Worm (Caenorhabditis elegans) whole organism, L4 larva: ENCODE results near the gene R02E12.4.

ENCODE experiments used
- F44E2.7 ChIP-seq: fragments of 200-800 bp; sonication (Bioruptor generic); IDR thresholded peaks from 2 replicates; pipeline ENCODE4 v2.1.2; 2022; ENCODE audit warnings: missing genetic modification characterization, missing compliant biosample characterization
- T26A8.4 ChIP-seq: fragments of 200-800 bp; sonication (Bioruptor generic); IDR thresholded peaks from 2 replicates; pipeline ENCODE4 v1.3.6; 2022; ENCODE audit warnings: missing genetic modification characterization, missing compliant biosample characterization
- Y105C5A.15 ChIP-seq: fragments of 200-800 bp; sonication (Bioruptor generic); IDR thresholded peaks from 2 replicates; pipeline ENCODE4 v1.3.6; 2022; ENCODE audit warnings: missing genetic modification characterization, missing compliant biosample characterization
- aha-1 ChIP-seq: fragments of 150-350 bp; peaks from one replicate; lab custom pipeline; 2014; ENCODE audit warnings: missing biosample characterization, missing genetic modification characterization
- aly-2 ChIP-seq: sonication (generic microtip); optimal IDR thresholded peaks from 2 replicates; lab custom pipeline; 2018; ENCODE audit warnings: missing biosample characterization, missing genetic modification characterization
- ama-1 ChIP-seq: fragments of 150-350 bp; optimal IDR thresholded peaks from 2 replicates; lab custom pipeline; 2014; ENCODE audit warnings: inconsistent platforms, mixed read lengths
- ceh-20 ChIP-seq: fragments of 200-800 bp; sonication (Bioruptor generic); IDR thresholded peaks from 2 replicates; pipeline ENCODE4 v1.3.6; 2022; ENCODE audit warnings: missing genetic modification reagents, missing genetic modification characterization, missing compliant biosample characterization
- ceh-28 ChIP-seq: fragments of 150-350 bp; optimal IDR thresholded peaks from 2 replicates; lab custom pipeline; 2014; ENCODE audit warnings: missing biosample characterization, missing genetic modification reagents, missing genetic modification characterization
- ceh-62 ChIP-seq: sonication (generic microtip); optimal IDR thresholded peaks from 2 replicates; lab custom pipeline; 2017; ENCODE audit warnings: missing biosample characterization, missing genetic modification characterization
- ces-1 ChIP-seq: fragments of 150-350 bp; sonication (generic microtip); optimal IDR thresholded peaks from 4 replicates; lab custom pipeline; 2014; ENCODE audit warnings: missing biosample characterization, missing genetic modification reagents, missing genetic modification characterization
- cey-2 ChIP-seq: sonication (generic microtip); optimal IDR thresholded peaks from 3 replicates; lab custom pipeline; 2017; ENCODE audit warnings: missing genetic modification characterization, mild to moderate bottlenecking, missing compliant biosample characterization, antibody characterized with exemption, borderline replicate concordance; ENCODE audit not compliant: insufficient read depth
- daf-16 ChIP-seq, 3 experiments: sonication (generic microtip); optimal IDR thresholded peaks; 2 replicates each; lab custom pipeline; 2016 to 2017; ENCODE audit warnings: missing genetic modification characterization in 3 of 3, missing genetic modification reagents in 3 of 3, mild to moderate bottlenecking in 2 of 3, missing compliant biosample characterization in 2 of 3, missing biosample characterization in 1 of 3, moderate library complexity in 1 of 3
- daf-19 ChIP-seq: fragments of 200-800 bp; sonication (Bioruptor generic); conservative IDR thresholded peaks from 2 replicates; pipeline ENCODE4 v1.3.6; 2022; ENCODE audit warnings: missing genetic modification characterization, missing compliant biosample characterization
- dmd-6 ChIP-seq: fragments of 200-800 bp; sonication (Bioruptor generic); IDR thresholded peaks from 2 replicates; pipeline ENCODE4 v1.3.6; 2022; ENCODE audit warnings: missing genetic modification reagents, missing genetic modification characterization, missing compliant biosample characterization
- dmd-8 ChIP-seq: fragments of 200-800 bp; sonication (Bioruptor generic); IDR thresholded peaks from 2 replicates; pipeline ENCODE4 v1.3.6; 2022; ENCODE audit warnings: missing genetic modification characterization, missing compliant biosample characterization
- dpl-1 ChIP-seq: fragments of 150-350 bp; optimal IDR thresholded peaks from 2 replicates; lab custom pipeline; 2014; ENCODE audit warnings: missing biosample characterization, missing genetic modification reagents, missing genetic modification characterization
- jun-1 ChIP-seq: fragments of 150-350 bp; optimal IDR thresholded peaks from 2 replicates; lab custom pipeline; 2014; ENCODE audit warnings: missing biosample characterization, missing genetic modification reagents, missing genetic modification characterization
- lin-13 ChIP-seq: fragments of 150-350 bp; optimal IDR thresholded peaks from 2 replicates; lab custom pipeline; 2014; ENCODE audit warnings: missing biosample characterization, missing genetic modification reagents, missing genetic modification characterization
- lin-15B ChIP-seq: fragments of 150-350 bp; sonication (generic microtip); optimal IDR thresholded peaks from 3 replicates; lab custom pipeline; 2014; ENCODE audit warnings: missing biosample characterization, missing genetic modification characterization
- lin-29 ChIP-seq: fragments of 200-800 bp; sonication (Bioruptor generic); IDR thresholded peaks from 2 replicates; pipeline ENCODE4 v1.3.6; 2022; ENCODE audit warnings: missing genetic modification reagents, missing genetic modification characterization, missing compliant biosample characterization
- lin-38 ChIP-seq: fragments of 200-800 bp; sonication (Bioruptor generic); IDR thresholded peaks from 2 replicates; pipeline ENCODE4 v1.3.6; 2022; ENCODE audit warnings: missing genetic modification reagents, missing genetic modification characterization, missing compliant biosample characterization
- lin-39 ChIP-seq: fragments of 150-350 bp; optimal IDR thresholded peaks from 2 replicates; lab custom pipeline; 2014; ENCODE audit warnings: missing biosample characterization, missing genetic modification reagents, missing genetic modification characterization
- lir-3 ChIP-seq: sonication (generic microtip); optimal IDR thresholded peaks from 2 replicates; lab custom pipeline; 2016; ENCODE audit warnings: mild to moderate bottlenecking, missing genetic modification characterization, missing compliant biosample characterization
- lsy-2 ChIP-seq, 2 experiments: fragments of 150-350 bp in 1 of 2; sonication (generic microtip) in 1 of 2; optimal IDR thresholded peaks; 2 replicates each; lab custom pipeline; 2014 to 2017; ENCODE audit warnings: missing biosample characterization in 2 of 2, missing genetic modification characterization in 2 of 2
- madf-5 ChIP-seq, 2 experiments: fragments of 200-800 bp; sonication (Bioruptor generic); IDR thresholded peaks; 2 replicates each; pipeline ENCODE4 v1.3.6; 2022; ENCODE audit warnings: missing compliant biosample characterization in 2 of 2, missing genetic modification characterization in 2 of 2
- mdt-29 ChIP-seq: fragments of 200-800 bp; sonication (Bioruptor generic); IDR thresholded peaks from 2 replicates; pipeline ENCODE4 v1.3.6; 2022; ENCODE audit warnings: missing genetic modification reagents, missing genetic modification characterization, missing compliant biosample characterization
- mes-2 ChIP-seq: sonication (generic microtip); optimal IDR thresholded peaks from 2 replicates; lab custom pipeline; 2016; ENCODE audit warnings: missing genotype, mild to moderate bottlenecking, missing genetic modification characterization, missing compliant biosample characterization; ENCODE audit not compliant: poor library complexity, severe bottlenecking
- mxl-2 ChIP-seq: fragments of 200-800 bp; sonication (Bioruptor generic); conservative IDR thresholded peaks from 2 replicates; pipeline ENCODE4 v1.3.6; 2022; ENCODE audit warnings: missing genetic modification reagents, missing genetic modification characterization, missing compliant biosample characterization
- mxl-3 ChIP-seq: fragments of 200-800 bp; sonication (Bioruptor generic); optimal IDR thresholded peaks from 2 replicates; lab custom pipeline; 2018; ENCODE audit warnings: mild to moderate bottlenecking, missing genetic modification characterization, missing compliant biosample characterization
- nhr-102 ChIP-seq: sonication (generic microtip); optimal IDR thresholded peaks from 2 replicates; lab custom pipeline; 2016; ENCODE audit warnings: mild to moderate bottlenecking, missing genetic modification characterization, moderate library complexity, missing compliant biosample characterization
- nhr-41 ChIP-seq: fragments of 200-800 bp; sonication (Bioruptor generic); IDR thresholded peaks from 2 replicates; pipeline ENCODE4 v1.3.6; 2022; ENCODE audit warnings: missing genetic modification reagents, missing genetic modification characterization, missing compliant biosample characterization
- php-3 ChIP-seq: fragments of 200-800 bp; sonication (Bioruptor generic); IDR thresholded peaks from 2 replicates; pipeline ENCODE4 v1.3.6; 2022; ENCODE audit warnings: missing genetic modification reagents, missing genetic modification characterization, missing compliant biosample characterization
- rbr-2 ChIP-seq: sonication (generic microtip); optimal IDR thresholded peaks from 2 replicates; lab custom pipeline; 2016; ENCODE audit warnings: missing genotype, missing genetic modification characterization, missing compliant biosample characterization
- saeg-2 ChIP-seq: fragments of 200-800 bp; sonication (Bioruptor generic); IDR thresholded peaks from 2 replicates; pipeline ENCODE4 v1.3.6; 2022; ENCODE audit warnings: missing genetic modification reagents, missing genetic modification characterization, missing compliant biosample characterization
- sdz-12 ChIP-seq: fragments of 200-800 bp; sonication (Bioruptor generic); optimal IDR thresholded peaks from 2 replicates; lab custom pipeline; 2018; ENCODE audit warnings: mild to moderate bottlenecking, missing genetic modification characterization, missing compliant biosample characterization
- snpc-1.2 ChIP-seq: fragments of 200-800 bp; sonication (Bioruptor generic); IDR thresholded peaks from 2 replicates; pipeline ENCODE4 v1.3.6; 2022; ENCODE audit warnings: missing genetic modification reagents, missing genetic modification characterization, missing compliant biosample characterization
- spr-1 ChIP-seq: sonication (generic microtip); optimal IDR thresholded peaks from 2 replicates; lab custom pipeline; 2016; ENCODE audit warnings: mild to moderate bottlenecking, missing genetic modification characterization, missing compliant biosample characterization
- spr-3 ChIP-seq: fragments of 200-800 bp; sonication (Bioruptor generic); optimal IDR thresholded peaks from 2 replicates; lab custom pipeline; 2018; ENCODE audit warnings: mild to moderate bottlenecking, missing genetic modification characterization, missing compliant biosample characterization
- tra-1 ChIP-seq: fragments of 200-800 bp; sonication (Bioruptor generic); IDR thresholded peaks from 2 replicates; pipeline ENCODE4 v1.3.6; 2022; ENCODE audit warnings: missing genetic modification reagents, missing genetic modification characterization, missing compliant biosample characterization
- unc-130 ChIP-seq: sonication (generic microtip); optimal IDR thresholded peaks from 2 replicates; lab custom pipeline; 2016; ENCODE audit warnings: missing genetic modification reagents, missing genetic modification characterization, missing compliant biosample characterization
- unc-62 ChIP-seq, 3 experiments: fragments of 150-350 bp in 1 of 3; sonication (generic microtip); optimal IDR thresholded peaks in 2 of 3; peaks in 1 of 3; 1 replicate in 1 of 3; 2 replicates in 2 of 3; lab custom pipeline; 2014 to 2017; ENCODE audit warnings: missing biosample characterization in 3 of 3, missing genetic modification characterization in 3 of 3, missing genetic modification reagents in 3 of 3, missing genotype in 1 of 3
- zag-1 ChIP-seq: fragments of 150-350 bp; optimal IDR thresholded peaks from 2 replicates; lab custom pipeline; 2014; ENCODE audit warnings: missing biosample characterization, missing genetic modification characterization
- zfp-2 ChIP-seq: sonication (generic microtip); optimal IDR thresholded peaks from 2 replicates; lab custom pipeline; 2016; ENCODE audit warnings: mild to moderate bottlenecking, missing genetic modification characterization, missing compliant biosample characterization

The R02E12.4 gene

ce11 chrX:4008922-4009321 is 3.8 kb downstream of the R02E12.4 start (continued):
- TF ChIP-seq dmd-6 (peak; percentile 94), lsy-2 (tag; optimal IDR thresholded peaks at IDR 0.05; lab: Kevin White, UChicago) (peak in 1 of 2 experiments; percentile 42), php-3 (GFP tag; lab: Robert Waterston, UW) (peak; percentile 57), nhr-102 (tag; lab: Kevin White, UChicago) (peak; percentile 26), mes-2 (tag; lab: Kevin White, UChicago) (peak; percentile 58)

DNA sequence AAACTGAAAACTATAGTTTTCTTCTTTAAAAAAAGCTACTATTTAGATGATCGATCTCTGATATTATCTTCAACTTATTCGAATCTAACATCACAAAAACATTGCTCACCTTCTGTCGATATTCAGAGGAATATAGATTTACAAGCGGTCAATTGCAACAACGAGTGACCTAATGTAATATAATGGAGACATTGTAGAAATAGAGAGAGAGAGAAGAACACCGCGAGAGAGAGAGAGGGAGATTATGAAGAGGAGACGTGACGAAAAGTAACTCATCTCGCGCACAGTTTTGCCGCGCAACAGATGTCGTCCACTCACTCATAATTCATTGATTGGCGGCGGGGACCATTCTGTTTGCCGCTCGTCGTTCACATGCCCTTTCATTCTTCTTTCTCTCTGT is 5.3 kb downstream of the R02E12.4 start:
- TF ChIP-seq lin-38 (GFP tag; lab: Robert Waterston, UW) (no peak), lin-13 (GFP tag; lab: Kevin White, UChicago) (no peak), unc-62 (GFP tag; optimal IDR thresholded peaks at IDR 0.05 in 1 of 2; lab: Kevin White, UChicago) (peak in 1 of 2 experiments; percentile 53), unc-62 (tag; optimal IDR thresholded peaks at IDR 0.05; lab: Kevin White, UChicago) (no peak), ceh-20 (GFP tag; lab: Robert Waterston, UW) (no peak)

ce11 chrX:4011919-4012318 is 6.8 kb downstream of the R02E12.4 start, which contains the start of gene mop-25.1:
Gene mop-25.1 (plus strand): TSS chrX:4012219.
- TF ChIP-seq aha-1 (tag; lab: Kevin White, UChicago), result no peak
- TF ChIP-seq unc-62 (GFP tag; optimal IDR thresholded peaks at IDR 0.05 in 1 of 2; lab: Kevin White, UChicago), result peak in 1 of 2 experiments; percentile 20
- TF ChIP-seq unc-62 (tag; optimal IDR thresholded peaks at IDR 0.05; lab: Kevin White, UChicago), result no peak

DNA sequence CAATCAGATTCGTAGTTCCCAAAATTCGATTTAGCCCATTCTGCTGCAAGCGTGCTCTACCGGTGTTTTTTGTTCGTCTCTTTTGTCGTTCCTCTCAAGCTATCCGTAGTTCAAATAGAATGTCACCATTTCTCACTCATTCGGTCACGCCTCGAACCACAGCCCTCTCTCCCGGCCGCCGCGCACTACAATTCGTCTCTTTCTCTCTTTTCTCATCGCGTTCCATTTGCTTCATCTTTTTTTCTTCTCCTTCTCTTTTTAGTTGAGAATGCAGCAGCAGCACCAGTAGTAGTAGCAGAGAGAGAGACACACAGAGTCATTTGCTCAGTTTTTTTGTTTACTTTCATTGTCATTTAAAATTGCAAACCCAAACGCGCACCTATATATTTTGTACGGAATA is 11.0 kb downstream of the R02E12.4 start, which contains the start of gene hrg-1:
TSS of gene hrg-1 (minus strand) at position 109 of the 400 bp plus-strand sequence.
- TF ChIP-seq spr-3 (GFP tag; lab: Kevin White, UChicago), result no peak
- no peak for TF ChIP-seq saeg-2 (GFP tag; lab: Robert Waterston, UW)
- no peak for TF ChIP-seq F44E2.7 (GFP tag; lab: Robert Waterston, UW)
- peak in 1 of 2 experiments; percentile 98 for TF ChIP-seq unc-62 (GFP tag; optimal IDR thresholded peaks at IDR 0.05 in 1 of 2; lab: Kevin White, UChicago)
- TF ChIP-seq unc-62 (tag; optimal IDR thresholded peaks at IDR 0.05; lab: Kevin White, UChicago), result no peak
- TF ChIP-seq daf-16 (GFP tag; optimal IDR thresholded peaks at IDR 0.05; lab: Kevin White, UChicago), result peak in 1 of 2 experiments; percentile 53
- TF ChIP-seq daf-16 (tag; optimal IDR thresholded peaks at IDR 0.05; lab: Kevin White, UChicago), result peak; percentile 27
- TF ChIP-seq ceh-62, result no peak
- no peak for TF ChIP-seq mxl-2 (GFP tag; lab: Robert Waterston, UW)
- TF ChIP-seq nhr-41, result no peak
- no peak for TF ChIP-seq Y105C5A.15
- peak; percentile 28 to 70 for TF ChIP-seq lsy-2 (tag; optimal IDR thresholded peaks at IDR 0.05; lab: Kevin White, UChicago)
- no peak for TF ChIP-seq mdt-29 (GFP tag; lab: Robert Waterston, UW)
- no peak for TF ChIP-seq madf-5 (GFP tag; IDR thresholded peaks at IDR 0.05; lab: Robert Waterston, UW)
- peak; percentile 62 for TF ChIP-seq dmd-6
- TF ChIP-seq unc-130 (GFP tag; lab: Kevin White, UChicago), result no peak
- peak; percentile 13 for TF ChIP-seq dpl-1 (GFP tag; lab: Kevin White, UChicago)
- no peak for TF ChIP-seq spr-1 (tag; lab: Kevin White, UChicago)
- no peak for TF ChIP-seq zag-1 (tag; lab: Kevin White, UChicago)
- peak; percentile 40 for TF ChIP-seq ces-1 (GFP tag; lab: Kevin White, UChicago)
- no peak for TF ChIP-seq lin-15B
- peak; percentile 98 for TF ChIP-seq aha-1 (tag; lab: Kevin White, UChicago)
- no peak for TF ChIP-seq snpc-1.2 (GFP tag; lab: Robert Waterston, UW)
- no peak for TF ChIP-seq sdz-12 (GFP tag; lab: Kevin White, UChicago)
- no peak for TF ChIP-seq zfp-2 (tag; lab: Kevin White, UChicago)
- TF ChIP-seq ceh-28, result peak; percentile 23
- no peak for TF ChIP-seq T26A8.4 (GFP tag; lab: Robert Waterston, UW)
- no peak for TF ChIP-seq lin-29 (GFP tag; lab: Robert Waterston, UW)
- no peak for TF ChIP-seq daf-19 (GFP tag; lab: Robert Waterston, UW)
- TF ChIP-seq aly-2 (tag; lab: Kevin White, UChicago), result no peak
- TF ChIP-seq lin-39 (tag; lab: Kevin White, UChicago), result no peak
- TF ChIP-seq mxl-3 (GFP tag; lab: Kevin White, UChicago), result peak; percentile 65
- no peak for TF ChIP-seq tra-1 (GFP tag; lab: Robert Waterston, UW)
- no peak for TF ChIP-seq lir-3 (tag; lab: Kevin White, UChicago)
- peak; percentile 64 for TF ChIP-seq rbr-2 (tag; lab: Kevin White, UChicago)
- no peak for TF ChIP-seq jun-1 (tag; lab: Kevin White, UChicago)
- TF ChIP-seq ama-1 (lab: Kevin White, UChicago), result no peak
- TF ChIP-seq dmd-8 (GFP tag; lab: Robert Waterston, UW), result no peak
- no peak for TF ChIP-seq cey-2 (tag; lab: Kevin White, UChicago)
